Worm (Caenorhabditis elegans) whole organism, mixed stage, embryonic: ENCODE results near the gene B0034.1.

Experiments
- bed-3 ChIP-seq: fragments of 200-800 bp; sonication (Bioruptor generic); optimal IDR thresholded peaks from 3 replicates; lab custom pipeline; 2018; ENCODE audit warnings: mild to moderate bottlenecking, missing genetic modification characterization, moderate library complexity, missing compliant biosample characterization
- blmp-1 ChIP-seq: fragments of 150-350 bp; optimal IDR thresholded peaks from 2 replicates; lab custom pipeline; 2014; ENCODE audit warnings: missing biosample characterization, missing genetic modification characterization
- elt-1 ChIP-seq: sonication (generic microtip); optimal IDR thresholded peaks from 2 replicates; lab custom pipeline; 2017; ENCODE audit warnings: missing genetic modification characterization, mild to moderate bottlenecking, missing compliant biosample characterization, antibody characterized with exemption, moderate library complexity, borderline replicate concordance; ENCODE audit not compliant: insufficient read depth
- hlh-1 ChIP-seq: fragments of 150-350 bp; optimal IDR thresholded peaks from 2 replicates; lab custom pipeline; 2014; ENCODE audit warnings: missing biosample characterization, missing genetic modification reagents, missing genetic modification characterization
- lsy-2 ChIP-seq: fragments of 150-350 bp; optimal IDR thresholded peaks from 2 replicates; lab custom pipeline; 2014; ENCODE audit warnings: missing biosample characterization, missing genetic modification characterization
- mab-5 ChIP-seq: fragments of 150-350 bp; optimal IDR thresholded peaks from 2 replicates; lab custom pipeline; 2014; ENCODE audit warnings: missing biosample characterization, missing genetic modification characterization
- mep-1 ChIP-seq: fragments of 150-350 bp; optimal IDR thresholded peaks from 2 replicates; lab custom pipeline; 2017; ENCODE audit warnings: missing biosample characterization, missing genetic modification reagents, missing genetic modification characterization, inconsistent platforms
- nhr-2 ChIP-seq: fragments of 150-350 bp; optimal IDR thresholded peaks from 2 replicates; lab custom pipeline; 2014; ENCODE audit warnings: missing biosample characterization, missing genetic modification characterization
- nhr-237 ChIP-seq: fragments of 150-350 bp; optimal IDR thresholded peaks from 2 replicates; lab custom pipeline; 2014; ENCODE audit warnings: missing biosample characterization, missing genetic modification characterization
- nhr-76 ChIP-seq: sonication (generic microtip); optimal IDR thresholded peaks from 2 replicates; lab custom pipeline; 2017; ENCODE audit warnings: missing biosample characterization, missing genetic modification characterization
- pha-4 ChIP-seq: fragments of 150-350 bp; optimal IDR thresholded peaks from 2 replicates; lab custom pipeline; 2018; ENCODE audit warnings: missing biosample characterization, missing genetic modification reagents, missing genetic modification characterization
- snpc-4 ChIP-seq: fragments of 150-350 bp; optimal IDR thresholded peaks from 2 replicates; lab custom pipeline; 2014; ENCODE audit warnings: missing biosample characterization, missing genetic modification characterization
- unc-39 ChIP-seq: fragments of 150-350 bp; optimal IDR thresholded peaks from 2 replicates; lab custom pipeline; 2014; ENCODE audit warnings: missing biosample characterization, missing genetic modification characterization
- ztf-11 ChIP-seq: fragments of 150-350 bp; optimal IDR thresholded peaks from 2 replicates; lab custom pipeline; 2014; ENCODE audit warnings: missing biosample characterization, missing genetic modification characterization

DNA sequence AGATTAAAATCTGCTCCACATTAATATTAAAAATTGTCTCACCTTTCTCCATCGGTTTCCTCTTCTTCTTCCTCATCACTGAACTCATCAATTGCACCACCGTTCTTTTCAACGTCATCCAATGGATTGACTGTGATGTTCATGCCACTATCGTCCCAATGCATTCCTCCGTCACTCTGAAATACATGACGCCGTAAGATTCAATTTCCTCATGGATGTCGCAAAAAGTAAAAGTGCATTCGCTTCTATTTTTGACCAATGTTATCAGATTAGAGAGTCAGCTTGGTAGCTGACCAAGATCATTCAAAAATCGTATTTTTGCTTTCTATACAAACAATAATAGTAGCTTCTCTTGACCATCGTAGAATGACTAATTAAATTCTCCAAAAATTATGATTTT, 21.7 kb upstream of the B0034.1 start:
- TF ChIP-seq ztf-11 (tag; lab: Kevin White, UChicago) = no peak
- TF ChIP-seq pha-4 (tag; lab: Kevin White, UChicago) = no peak
- TF ChIP-seq nhr-76 (tag; lab: Kevin White, UChicago) = no peak
- no peak for TF ChIP-seq elt-1 (tag; lab: Kevin White, UChicago)
- TF ChIP-seq snpc-4 (tag; lab: Kevin White, UChicago) = no peak
- no peak for TF ChIP-seq nhr-237 (tag; lab: Kevin White, UChicago)
- no peak for TF ChIP-seq nhr-2
- TF ChIP-seq mep-1 = no peak
- no peak for TF ChIP-seq lsy-2 (tag; lab: Kevin White, UChicago)
- no peak for TF ChIP-seq mab-5 (tag; lab: Kevin White, UChicago)
- no peak for TF ChIP-seq bed-3
- no peak for TF ChIP-seq blmp-1 (tag; lab: Kevin White, UChicago)
- no peak for TF ChIP-seq unc-39 (tag; lab: Kevin White, UChicago)
- no peak for TF ChIP-seq hlh-1 (tag; lab: Kevin White, UChicago)
